Fruit fly (Drosophila melanogaster) whole organism, embryonic: ENCODE results near the gene SdhC.
A peak's percentile ranks its signal among the peaks of the same experiment; 100 is the strongest.

Experiments used
- BEAF-32 ChIP-seq: fragments of 200-800 bp; sonication (Bioruptor generic); optimal IDR thresholded peaks from 3 replicates; lab custom pipeline; 2017; ENCODE audit warnings: missing biosample characterization, missing genetic modification characterization, mild to moderate bottlenecking, moderate library complexity, missing genetic modification reagents
- BtbVII ChIP-seq: fragments of 200-800 bp; sonication (Bioruptor generic); optimal IDR thresholded peaks from 3 replicates; lab custom pipeline; 2017; ENCODE audit warnings: missing biosample characterization, mild to moderate bottlenecking, missing genetic modification characterization
- CG10267 ChIP-seq: fragments of 200-800 bp; sonication (Bioruptor generic); optimal IDR thresholded peaks from 2 replicates; lab custom pipeline; 2018; ENCODE audit warnings: missing biosample characterization, mild to moderate bottlenecking, missing genetic modification characterization, moderate library complexity
- CG10654 ChIP-seq: fragments of 200-800 bp; sonication (Bioruptor generic); optimal IDR thresholded peaks from 2 replicates; lab custom pipeline; 2016; ENCODE audit warnings: missing biosample characterization, missing genetic modification characterization
- CG11085 ChIP-seq: fragments of 200-800 bp; sonication (Bioruptor generic); IDR thresholded peaks from 2 replicates; pipeline ENCODE4 v1.3.6; 2022; ENCODE audit warnings: missing biosample characterization, missing genetic modification characterization
- CG13287 ChIP-seq: fragments of 200-800 bp; sonication (Bioruptor generic); IDR thresholded peaks from 2 replicates; pipeline ENCODE4 v1.3.6; 2022; ENCODE audit warnings: missing biosample characterization, missing genetic modification characterization; ENCODE audit not compliant: partially characterized antibody
- CG13296 ChIP-seq: fragments of 200-800 bp; sonication (Bioruptor generic); optimal IDR thresholded peaks from 3 replicates; lab custom pipeline; 2018; ENCODE audit warnings: missing biosample characterization, mild to moderate bottlenecking, missing genetic modification characterization
- CG14050 ChIP-seq: fragments of 200-800 bp; sonication (Bioruptor generic); IDR thresholded peaks from 3 replicates; pipeline ENCODE4 v1.3.6; 2022; ENCODE audit warnings: missing biosample characterization, missing genetic modification characterization
- CG17361 ChIP-seq: fragments of 200-800 bp; sonication (Bioruptor generic); IDR thresholded peaks from 3 replicates; pipeline ENCODE4 v1.3.6; 2022; ENCODE audit warnings: missing biosample characterization, missing genetic modification characterization
- CG17385 ChIP-seq: fragments of 200-800 bp; sonication (Bioruptor generic); optimal IDR thresholded peaks from 3 replicates; lab custom pipeline; 2018; ENCODE audit warnings: missing biosample characterization, mild to moderate bottlenecking, missing genetic modification characterization
- CG31224 ChIP-seq: fragments of 200-800 bp; sonication (Bioruptor generic); IDR thresholded peaks from 2 replicates; pipeline ENCODE4 v1.3.6; 2022; ENCODE audit warnings: missing biosample characterization, missing genetic modification characterization
- CG3726 ChIP-seq: fragments of 200-800 bp; sonication (Bioruptor generic); IDR thresholded peaks from 3 replicates; pipeline ENCODE4, ENCODE4 v1.3.6; 2022; ENCODE audit warnings: missing biosample characterization, missing genetic modification characterization
- CG5953 ChIP-seq: fragments of 200-800 bp; sonication (Bioruptor generic); IDR thresholded peaks from 2 replicates; pipeline ENCODE4 v1.3.6; 2022; ENCODE audit warnings: missing biosample characterization, missing genetic modification characterization
- CG6175 ChIP-seq: fragments of 200-800 bp; sonication (Bioruptor generic); IDR thresholded peaks from 3 replicates; pipeline ENCODE4 v1.3.6; 2022; ENCODE audit warnings: missing biosample characterization, missing genetic modification characterization
- CG8478 ChIP-seq: fragments of >200 bp; optimal IDR thresholded peaks from 2 replicates; lab custom pipeline; 2018
- CG8924 ChIP-seq: fragments of 200-800 bp; optimal IDR thresholded peaks from 3 replicates; lab custom pipeline; 2019; ENCODE audit warnings: missing biosample characterization, mild to moderate bottlenecking, missing genetic modification characterization, moderate library complexity
- CG8944 ChIP-seq: fragments of 200-800 bp; sonication (Bioruptor generic); optimal IDR thresholded peaks from 3 replicates; lab custom pipeline; 2016; ENCODE audit warnings: missing biosample characterization, missing genetic modification characterization
- CG9876 ChIP-seq: fragments of 200-800 bp; sonication (Bioruptor generic); optimal IDR thresholded peaks from 2 replicates; lab custom pipeline; 2016; ENCODE audit warnings: missing biosample characterization, missing genetic modification characterization
- CHES-1-like ChIP-seq: fragments of 200-800 bp; sonication (Bioruptor generic); optimal IDR thresholded peaks from 2 replicates; lab custom pipeline; 2016; ENCODE audit warnings: missing biosample characterization, missing genetic modification characterization
- CoRest ChIP-seq: fragments of 200-800 bp; sonication (Bioruptor generic); optimal IDR thresholded peaks from 3 replicates; lab custom pipeline; 2018; ENCODE audit warnings: missing biosample characterization, mild to moderate bottlenecking, missing genetic modification characterization, moderate library complexity
- Dll ChIP-seq: fragments of 200-800 bp; sonication (Bioruptor generic); IDR thresholded peaks from 4 replicates; pipeline ENCODE4 v1.3.6; 2022; ENCODE audit warnings: missing biosample characterization, missing genetic modification characterization; ENCODE audit not compliant: partially characterized antibody
- Elba2 ChIP-seq: fragments of 200-800 bp; sonication (Bioruptor generic); optimal IDR thresholded peaks from 3 replicates; lab custom pipeline; 2016; ENCODE audit warnings: missing biosample characterization, missing genetic modification characterization
- Fer1 ChIP-seq: fragments of 200-800 bp; sonication (Bioruptor generic); optimal IDR thresholded peaks from 2 replicates; lab custom pipeline; 2017; ENCODE audit warnings: missing biosample characterization, mild to moderate bottlenecking, missing genetic modification characterization
- H2.0 ChIP-seq: fragments of 200-800 bp; sonication (Bioruptor generic); IDR thresholded peaks from 2 replicates; pipeline ENCODE4 v1.3.6; 2022; ENCODE audit warnings: missing biosample characterization, missing genetic modification characterization
- Mrtf ChIP-seq: fragments of 200-800 bp; sonication (Bioruptor generic); IDR thresholded peaks from 3 replicates; pipeline ENCODE4 v1.3.6; 2022; ENCODE audit warnings: missing biosample characterization, missing genetic modification characterization
- Myb ChIP-seq: fragments of 200-800 bp; sonication (Bioruptor generic); optimal IDR thresholded peaks from 2 replicates; lab custom pipeline; 2016; ENCODE audit warnings: missing biosample characterization, missing genetic modification characterization
- NC2β ChIP-seq: fragments of 200-800 bp; sonication (Bioruptor generic); optimal IDR thresholded peaks from 2 replicates; lab custom pipeline; 2016; ENCODE audit warnings: missing biosample characterization, missing genetic modification characterization
- Sry-δ ChIP-seq: fragments of 200-800 bp; sonication (Bioruptor generic); optimal IDR thresholded peaks from 2 replicates; lab custom pipeline; 2016; ENCODE audit warnings: missing biosample characterization, missing genetic modification characterization
- Usf ChIP-seq: fragments of 200-800 bp; sonication (Bioruptor generic); optimal IDR thresholded peaks from 2 replicates; lab custom pipeline; 2017; ENCODE audit warnings: missing genotype, missing biosample characterization, missing genetic modification characterization
- al ChIP-seq: fragments of 200-800 bp; sonication (Bioruptor generic); IDR thresholded peaks from 2 replicates; pipeline ENCODE4 v1.3.6; 2022; ENCODE audit warnings: missing biosample characterization, missing genetic modification characterization
- bab2 ChIP-seq: fragments of 200-800 bp; sonication (Bioruptor generic); optimal IDR thresholded peaks from 2 replicates; lab custom pipeline; 2016; ENCODE audit warnings: missing biosample characterization, missing genetic modification characterization
- caup ChIP-seq: fragments of 200-800 bp; sonication (Bioruptor generic); optimal IDR thresholded peaks from 3 replicates; lab custom pipeline; 2017; ENCODE audit warnings: missing biosample characterization, mild to moderate bottlenecking, missing genetic modification characterization, moderate library complexity; ENCODE audit not compliant: severe bottlenecking
- cg ChIP-seq: fragments of 200-800 bp; sonication (Bioruptor generic); optimal IDR thresholded peaks from 3 replicates; lab custom pipeline; 2019; ENCODE audit warnings: missing biosample characterization, mild to moderate bottlenecking, missing genetic modification characterization, moderate library complexity
- chn ChIP-seq: fragments of 200-800 bp; sonication (Bioruptor generic); optimal IDR thresholded peaks from 2 replicates; lab custom pipeline; 2016; ENCODE audit warnings: missing biosample characterization, missing genetic modification characterization
- crp ChIP-seq, 2 experiments: fragments of 200-800 bp; sonication (Bioruptor generic); optimal IDR thresholded peaks; 2 replicates in 1 of 2; 3 replicates in 1 of 2; lab custom pipeline; 2017; ENCODE audit warnings: missing biosample characterization in 2 of 2, missing genetic modification characterization in 2 of 2, mild to moderate bottlenecking in 1 of 2, moderate library complexity in 1 of 2
- cwo ChIP-seq: fragments of 200-800 bp; sonication (Bioruptor generic); optimal IDR thresholded peaks from 3 replicates; lab custom pipeline; 2017; ENCODE audit warnings: missing biosample characterization, missing genetic modification characterization, mild to moderate bottlenecking, moderate library complexity, missing genetic modification reagents
- dysf ChIP-seq: fragments of 200-800 bp; sonication (Bioruptor generic); IDR thresholded peaks from 3 replicates; pipeline ENCODE4 v1.3.6; 2022; ENCODE audit warnings: missing biosample characterization, missing genetic modification characterization
- fru ChIP-seq: fragments of >200 bp; optimal IDR thresholded peaks from 2 replicates; lab custom pipeline; 2017
- gfzf ChIP-seq: fragments of 200-800 bp; sonication (Bioruptor generic); optimal IDR thresholded peaks from 2 replicates; lab custom pipeline; 2016; ENCODE audit warnings: missing biosample characterization, mild to moderate bottlenecking, missing genetic modification characterization, moderate library complexity
- gsb-n ChIP-seq: fragments of 200-800 bp; sonication (Bioruptor generic); optimal IDR thresholded peaks from 3 replicates; lab custom pipeline; 2018; ENCODE audit warnings: missing biosample characterization, mild to moderate bottlenecking, missing genetic modification characterization
- h ChIP-seq: fragments of >200 bp; optimal IDR thresholded peaks from 2 replicates; lab custom pipeline; 2017
- hkb ChIP-seq, 2 experiments: fragments of 200-800 bp in 1 of 2; fragments of >200 bp in 1 of 2; sonication (Bioruptor generic) in 1 of 2; IDR thresholded peaks in 1 of 2; optimal IDR thresholded peaks in 1 of 2; 2 replicates each; pipeline versions ENCODE4 v1.3.6 to Lab custom; 2017 to 2022; ENCODE audit warnings: missing biosample characterization in 1 of 2, missing genetic modification characterization in 1 of 2
- ken ChIP-seq: fragments of 200-800 bp; sonication (Bioruptor generic); IDR thresholded peaks from 3 replicates; pipeline ENCODE4 v1.3.6; 2022; ENCODE audit warnings: missing biosample characterization, missing genetic modification characterization
- mld ChIP-seq: fragments of 200-800 bp; sonication (Bioruptor generic); IDR thresholded peaks from 3 replicates; pipeline ENCODE4 v1.3.6; 2022; ENCODE audit warnings: missing biosample characterization, missing genetic modification characterization; ENCODE audit not compliant: partially characterized antibody
- p53 ChIP-seq: fragments of 200-800 bp; sonication (Bioruptor generic); optimal IDR thresholded peaks from 2 replicates; lab custom pipeline; 2016; ENCODE audit warnings: missing biosample characterization, missing genetic modification characterization
- peb ChIP-seq: fragments of 200-800 bp; sonication (Bioruptor generic); IDR thresholded peaks from 2 replicates; pipeline ENCODE4 v1.3.6; 2022; ENCODE audit warnings: missing biosample characterization, missing genetic modification characterization
- toy ChIP-seq: fragments of 200-800 bp; sonication (Bioruptor generic); IDR thresholded peaks from 2 replicates; pipeline ENCODE4 v1.3.6; 2022; ENCODE audit warnings: missing biosample characterization, missing genetic modification characterization
- twi ChIP-seq: fragments of 200-800 bp; optimal IDR thresholded peaks from 2 replicates; lab custom pipeline; 2019; ENCODE audit warnings: missing biosample characterization, mild to moderate bottlenecking, missing genetic modification characterization, moderate library complexity
- tx ChIP-seq: fragments of 200-800 bp; sonication (Bioruptor generic); optimal IDR thresholded peaks from 2 replicates; lab custom pipeline; 2016; ENCODE audit warnings: missing biosample characterization, missing genetic modification characterization
- zen2 ChIP-seq: fragments of 200-800 bp; sonication (Bioruptor generic); IDR thresholded peaks from 3 replicates; pipeline ENCODE4 v1.3.6; 2022; ENCODE audit warnings: missing biosample characterization, missing genetic modification characterization; ENCODE audit not compliant: partially characterized antibody
- zfh1 ChIP-seq: fragments of 200-800 bp; sonication (Bioruptor generic); IDR thresholded peaks from 3 replicates; pipeline ENCODE4 v1.3.6; 2022; ENCODE audit warnings: missing biosample characterization, missing genetic modification characterization

Gene SdhC

dm6 chr3R:11200885-11201421 is 8.7 kb downstream of the SdhC start (continued):
- TF ChIP-seq cwo (peak; percentile 75), zen2 (GFP tag; lab: Robert Waterston, UW) (no peak), CG6175 (GFP tag; lab: Robert Waterston, UW) (0 out of 3 replicates have a peak, but pooled peaks have one; percentile 50), CHES-1-like (GFP tag; lab: Kevin White, UChicago) (no peak), CG14050 (GFP tag; lab: Robert Waterston, UW) (peak; percentile 29; the same call in 2 of the 3 replicates), CG17361 (GFP tag; lab: Robert Waterston, UW) (no peak; the same call in 2 of the 3 replicates), crp (GFP tag; optimal IDR thresholded peaks at IDR 0.05; lab: Kevin White, UChicago) (no peak), CG8944 (GFP tag; lab: Kevin White, UChicago) (no peak), BtbVII (GFP tag; lab: Kevin White, UChicago) (peak; percentile 9), hkb (optimal IDR thresholded peaks at IDR 0.05; lab: Kevin White, UChicago) (no peak), hkb (GFP tag; IDR thresholded peaks at IDR 0.05; lab: Robert Waterston, UW) (peak; percentile 60; the same call in 1 of the 2 replicates), Myb (GFP tag; lab: Kevin White, UChicago) (no peak), Dll (no peak), CoRest (tag; lab: Kevin White, UChicago) (peak; percentile 62), tx (GFP tag; lab: Kevin White, UChicago) (no peak), zfh1 (GFP tag; lab: Robert Waterston, UW) (peak; percentile 58; the same call in 1 of the 3 replicates), p53 (GFP tag; lab: Kevin White, UChicago) (no peak), peb (GFP tag; lab: Robert Waterston, UW) (no peak), ken (no peak), H2.0 (peak; percentile 47), toy (GFP tag; lab: Robert Waterston, UW) (no peak), Fer1 (GFP tag; lab: Kevin White, UChicago) (peak; percentile 46), CG8924 (tag; lab: Kevin White, UChicago) (peak; percentile 58), CG13296 (GFP tag; lab: Kevin White, UChicago) (no peak), gfzf (GFP tag; lab: Kevin White, UChicago) (no peak), mld (GFP tag; lab: Robert Waterston, UW) (no peak), CG8478 (lab: Kevin White, UChicago) (no peak), h (lab: Kevin White, UChicago) (no peak), Usf (GFP tag; lab: Kevin White, UChicago) (peak; percentile 7), bab2 (GFP tag; lab: Kevin White, UChicago) (no peak), CG31224 (GFP tag; lab: Robert Waterston, UW) (peak; percentile 54), CG10654 (GFP tag; lab: Kevin White, UChicago) (peak; percentile 46), fru (no peak), chn (GFP tag; lab: Kevin White, UChicago) (no peak), CG11085 (no peak), NC2β (GFP tag; lab: Kevin White, UChicago) (no peak), twi (tag; lab: Kevin White, UChicago) (no peak), BEAF-32 (GFP tag; lab: Kevin White, UChicago) (no peak), al (GFP tag; lab: Robert Waterston, UW) (peak; percentile 64; the same call in 1 of the 2 replicates), CG13287 (no peak), gsb-n (tag; lab: Kevin White, UChicago) (no peak), dysf (GFP tag; lab: Robert Waterston, UW) (peak; percentile 73), Mrtf (GFP tag; lab: Robert Waterston, UW) (no peak), CG5953 (GFP tag; lab: Robert Waterston, UW) (no peak), CG3726 (GFP tag; lab: Robert Waterston, UW) (no peak), CG9876 (GFP tag; lab: Kevin White, UChicago) (no peak), CG17385 (GFP tag; lab: Kevin White, UChicago) (no peak), CG10267 (tag; lab: Kevin White, UChicago) (peak; percentile 15), Elba2 (GFP tag; lab: Kevin White, UChicago) (no peak), Sry-δ (GFP tag; lab: Kevin White, UChicago) (no peak), caup (GFP tag; lab: Kevin White, UChicago) (peak; percentile 43), cg (GFP tag; lab: Kevin White, UChicago) (no peak)
